Worm (Caenorhabditis elegans) whole organism, L4/young adult: ENCODE measurements around the gene rpt-3.

Source experiments
- dao-5 ChIP-seq: sonication (generic microtip); optimal IDR thresholded peaks from 2 replicates; lab custom pipeline; 2016; ENCODE audit warnings: missing genotype, missing genetic modification characterization, moderate library complexity, missing compliant biosample characterization
- him-1 ChIP-seq: sonication (generic microtip); optimal IDR thresholded peaks from 2 replicates; lab custom pipeline; 2016; ENCODE audit warnings: missing genotype, missing genetic modification reagents, missing genetic modification characterization, missing compliant biosample characterization

- TF ChIP-seq him-1 (tag; lab: Kevin White, UChicago): no peak
- TF ChIP-seq dao-5: no peak
Measured at ce11 chrIII:6489493-6489892, at the start of gene rpt-3.
